Worm (Caenorhabditis elegans): ENCODE data around the gene srh-89.

DNA sequence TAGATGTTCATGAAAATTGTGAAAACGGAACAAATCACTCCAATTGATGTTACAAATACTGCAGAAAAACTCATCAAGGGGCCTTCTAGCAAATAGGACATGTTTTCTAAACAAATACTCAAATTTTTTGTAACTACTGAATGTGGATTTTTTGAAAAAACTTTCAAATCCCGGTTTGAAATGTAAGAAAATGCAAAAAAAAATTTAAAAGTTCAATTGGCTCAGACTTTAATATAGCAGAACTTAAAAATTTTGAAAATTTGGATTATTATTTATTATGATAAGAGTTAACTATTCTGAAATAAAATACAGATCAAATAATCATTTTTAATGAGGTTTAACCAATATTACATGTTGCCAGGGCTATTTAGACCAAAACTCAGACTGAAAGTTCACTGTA, 25.7 kb upstream of the srh-89 start, which contains the start of gene srbc-9:
- no peak for TF ChIP-seq nhr-11 (tag; optimal IDR thresholded peaks at IDR 0.05)
- no peak for TF ChIP-seq lsy-2 (tag; optimal IDR thresholded peaks at IDR 0.05)
- TF ChIP-seq ZK546.5 (tag; optimal IDR thresholded peaks at IDR 0.05): no peak
- no peak for TF ChIP-seq sem-4 (tag; optimal IDR thresholded peaks at IDR 0.05)
- no peak for TF ChIP-seq nhr-237 (tag; optimal IDR thresholded peaks at IDR 0.05)
- no peak for TF ChIP-seq R02D3.7 (tag; optimal IDR thresholded peaks at IDR 0.05)
- no peak for TF ChIP-seq snpc-4 (tag; optimal IDR thresholded peaks at IDR 0.05)
- no peak for TF ChIP-seq nhr-6 (tag; optimal IDR thresholded peaks at IDR 0.05)
- no peak for TF ChIP-seq ztf-11 (tag; optimal IDR thresholded peaks at IDR 0.05)
